Fruit fly (Drosophila melanogaster) whole organism, larva: Measurements from ENCODE around the gene CG14926.

Source experiments
- noc ChIP-seq: fragments of 200-800 bp; sonication (Bioruptor generic); optimal IDR thresholded peaks from 3 replicates; lab custom pipeline; 2019; ENCODE audit warnings: missing biosample characterization, mild to moderate bottlenecking, missing genetic modification characterization, moderate library complexity

CG14926 gene

dm6 chr2L:11343218-11343617, at the start of gene CG14926:
Gene CG14926 (minus strand): TSS chr2L:11343318.
- no peak for TF ChIP-seq noc

DNA sequence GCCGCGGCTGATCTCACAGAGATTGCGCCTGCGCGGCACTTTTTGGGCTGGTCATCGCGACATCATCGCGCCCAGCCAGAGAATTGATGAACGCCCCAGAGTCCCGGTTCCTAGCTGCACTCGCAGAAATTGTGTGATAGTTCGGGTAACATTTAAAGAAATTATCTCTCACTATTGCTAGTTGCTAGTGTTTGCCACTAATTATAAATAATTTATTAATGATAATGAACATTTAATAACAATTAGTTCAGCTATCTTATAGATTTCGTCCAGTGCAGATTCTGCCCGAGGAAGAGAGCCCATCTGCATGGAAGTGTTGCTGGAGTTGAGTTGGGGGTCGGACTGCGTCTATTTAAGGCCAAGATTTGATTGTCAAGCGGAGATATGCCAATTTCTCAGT, 44.6 kb upstream of the CG14926 start:
- TF ChIP-seq noc = no peak

DNA sequence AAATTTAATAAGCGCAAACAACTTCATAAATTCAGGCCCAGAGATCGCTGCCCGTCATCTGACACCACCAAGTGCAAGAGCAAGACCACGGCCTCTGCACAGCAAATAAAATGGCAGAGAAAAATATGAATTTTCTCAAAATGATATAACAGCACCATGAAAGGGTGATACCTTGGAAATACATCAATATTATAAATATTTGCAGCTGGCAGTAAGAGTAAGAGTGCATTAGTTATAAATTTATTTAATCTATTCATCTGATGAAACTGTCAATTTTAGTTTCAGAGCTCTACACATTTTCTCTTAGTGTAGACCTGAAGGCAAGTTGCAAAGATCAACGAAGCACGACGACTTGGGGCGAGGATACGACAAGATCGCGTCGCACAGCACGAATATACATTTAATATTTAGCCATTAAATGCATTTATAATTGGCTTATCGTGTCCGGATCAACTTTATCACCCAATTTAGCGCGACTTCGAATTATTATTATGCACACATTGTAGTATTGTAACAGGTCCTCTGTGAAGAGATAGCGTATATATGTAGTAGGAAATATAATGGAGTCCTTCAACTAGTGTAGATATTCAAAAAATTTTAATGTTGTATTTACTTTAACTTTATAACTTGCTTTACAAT, 43.4 kb upstream of the CG14926 start:
- TF ChIP-seq noc = no peak

- no peak for TF ChIP-seq noc
Observed at dm6 chr2L:11384747-11385146, 41.6 kb upstream of the CG14926 start.

DNA sequence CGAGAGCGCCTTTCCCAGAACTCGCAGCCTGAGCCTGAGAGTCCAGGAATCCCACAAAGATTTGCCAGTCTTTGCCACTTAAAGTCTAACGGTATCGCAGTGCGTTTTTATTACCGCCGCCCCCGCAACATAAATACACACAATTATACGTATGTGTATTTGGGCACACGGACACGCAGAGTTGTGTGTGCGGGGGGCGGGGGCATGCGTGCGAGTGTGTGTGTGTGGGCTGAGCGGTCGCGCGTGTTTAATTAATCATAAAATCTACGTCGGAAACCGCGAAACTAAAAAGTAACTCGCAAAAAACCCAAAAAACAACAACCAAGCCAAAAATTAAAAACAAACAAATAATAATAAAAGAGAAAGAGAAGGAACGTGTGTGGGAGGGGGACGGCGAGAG, 16.1 kb upstream of the CG14926 start:
- no peak for TF ChIP-seq noc

- no peak for TF ChIP-seq noc
Observed at dm6 chr2L:11358448-11359099, 15.5 kb upstream of the CG14926 start, which contains the start of gene salr. Gene salr (plus strand): TSS chr2L:11358873.

- no peak for TF ChIP-seq noc
Observed at dm6 chr2L:11356918-11357317, 13.8 kb upstream of the CG14926 start.

DNA sequence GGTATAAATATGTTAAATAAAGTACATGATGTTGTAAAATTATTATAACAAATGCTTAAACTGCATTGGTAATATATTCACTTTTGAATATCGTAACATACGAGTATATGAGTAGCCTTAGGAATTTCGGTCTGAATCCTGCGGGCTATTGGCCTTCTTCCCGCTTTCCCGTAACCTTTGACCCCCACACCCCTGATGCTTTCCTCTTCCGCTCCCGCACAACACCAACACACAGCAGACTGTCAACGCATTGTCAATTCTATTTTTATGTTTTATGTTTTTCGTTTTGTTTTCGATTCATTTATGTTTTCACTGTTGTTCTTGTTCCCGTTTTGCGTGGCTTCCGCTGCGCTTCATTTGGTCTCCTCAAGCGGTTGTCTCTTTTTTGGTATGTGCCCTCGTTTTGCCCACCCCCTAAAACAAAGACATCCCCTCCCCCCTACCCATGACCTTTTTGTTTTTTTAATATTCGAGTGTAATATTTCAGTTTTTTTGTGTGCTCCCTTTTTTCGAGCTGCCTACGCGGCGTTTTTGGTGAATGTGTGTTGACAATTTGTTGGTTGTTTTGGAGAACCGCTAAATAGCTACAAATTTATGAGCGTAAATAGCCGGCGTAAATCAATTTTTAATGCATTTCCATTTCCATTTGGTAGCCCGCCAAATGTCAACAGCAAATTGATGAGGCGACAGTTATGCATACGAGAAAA, 4.1 kb upstream of the CG14926 start:
- TF ChIP-seq noc = no peak

dm6 chr2L:11345069-11345468, 2.0 kb upstream of the CG14926 start:
- no peak for TF ChIP-seq noc

dm6 chr2L:11343935-11344334, 817 bp upstream of the CG14926 start:
- TF ChIP-seq noc = no peak

DNA sequence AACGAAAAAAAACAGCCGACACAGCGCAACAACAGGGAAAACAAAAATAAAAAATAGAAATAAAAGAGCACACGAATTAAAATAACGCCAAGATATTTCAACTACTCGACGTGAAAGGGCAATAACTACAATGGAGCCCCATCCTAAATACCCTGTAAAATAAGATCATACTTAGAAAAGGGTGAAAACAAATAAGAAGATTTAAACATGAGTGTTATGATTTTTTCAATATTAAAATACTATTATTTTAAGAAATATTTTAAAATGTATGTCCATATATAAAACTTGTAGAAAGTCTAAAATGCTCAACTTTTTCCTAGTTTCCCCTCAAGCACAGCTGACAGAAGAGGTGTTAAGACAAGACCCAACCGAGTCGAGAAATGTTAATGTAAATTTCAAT, 2.2 kb downstream of the CG14926 start:
- no peak for TF ChIP-seq noc

dm6 chr2L:11338219-11338618, 4.9 kb downstream of the CG14926 start:
- TF ChIP-seq noc = no peak

DNA sequence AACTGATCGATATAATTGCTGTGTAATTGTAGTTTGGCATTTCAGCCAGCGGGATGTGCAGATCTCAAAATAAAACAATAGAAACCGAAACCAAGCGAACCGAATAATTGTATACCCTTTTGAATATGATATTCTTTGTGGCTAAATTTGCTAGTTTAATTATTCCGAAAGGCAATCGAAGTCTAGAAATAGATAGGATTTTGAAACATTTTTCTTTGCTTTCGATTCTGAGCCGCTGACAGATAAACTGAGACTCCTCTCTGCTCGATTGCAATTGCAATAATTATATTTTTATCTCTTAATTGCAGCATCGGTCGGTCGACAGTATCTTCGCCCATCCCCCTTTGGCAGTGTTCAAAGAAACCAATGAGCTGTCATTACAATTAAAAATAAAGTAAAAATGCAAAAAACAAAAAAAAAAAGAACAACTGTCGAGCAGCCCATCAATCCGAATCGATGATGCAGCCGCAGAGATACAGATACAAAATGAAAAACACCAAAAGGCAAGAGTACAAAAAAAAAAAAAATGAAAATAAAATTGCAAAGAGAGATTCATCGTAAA, 10.1 kb downstream of the CG14926 start:
- no peak for TF ChIP-seq noc

dm6 chr2L:11331668-11332262, 11.4 kb downstream of the CG14926 start:
- TF ChIP-seq noc = peak; percentile 31

DNA sequence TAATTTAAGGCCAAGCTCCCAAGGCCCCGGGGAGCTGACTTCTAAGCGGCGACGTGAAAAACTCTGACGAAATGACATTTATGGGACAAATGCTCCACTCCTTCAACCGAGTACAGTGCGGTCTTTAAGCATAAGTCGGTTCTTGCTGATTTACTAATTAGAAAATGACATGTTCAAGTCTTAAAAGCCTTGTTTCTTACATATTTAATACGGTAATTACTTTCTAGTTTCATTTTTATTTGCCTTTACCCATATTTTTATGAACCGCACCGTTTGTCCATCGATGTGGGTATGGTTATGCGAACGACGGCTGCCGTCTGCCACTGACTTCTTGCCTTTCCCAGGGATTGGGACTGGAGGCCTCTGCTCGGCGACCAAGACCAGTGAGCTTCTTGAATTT, 14.8 kb downstream of the CG14926 start:
- TF ChIP-seq noc = no peak

DNA sequence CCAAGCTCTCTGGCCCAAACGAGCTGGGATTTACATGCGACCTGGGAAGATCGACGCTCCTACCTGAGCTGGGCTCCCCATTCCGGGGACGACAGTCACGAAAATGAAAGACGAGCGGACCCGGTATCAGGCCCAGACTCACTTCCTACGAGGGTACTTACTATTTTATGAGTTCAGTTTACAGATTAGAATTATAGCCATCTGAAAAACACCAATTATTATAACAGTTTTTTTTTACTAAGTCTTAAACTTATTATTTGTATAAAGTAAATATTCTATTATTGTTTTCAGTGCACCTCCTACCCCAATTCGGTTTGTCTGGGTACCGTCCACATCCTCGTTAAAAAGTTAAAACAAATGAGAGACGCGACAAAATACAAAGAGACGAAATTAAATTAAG, 16.7 kb downstream of the CG14926 start:
- no peak for TF ChIP-seq noc

DNA sequence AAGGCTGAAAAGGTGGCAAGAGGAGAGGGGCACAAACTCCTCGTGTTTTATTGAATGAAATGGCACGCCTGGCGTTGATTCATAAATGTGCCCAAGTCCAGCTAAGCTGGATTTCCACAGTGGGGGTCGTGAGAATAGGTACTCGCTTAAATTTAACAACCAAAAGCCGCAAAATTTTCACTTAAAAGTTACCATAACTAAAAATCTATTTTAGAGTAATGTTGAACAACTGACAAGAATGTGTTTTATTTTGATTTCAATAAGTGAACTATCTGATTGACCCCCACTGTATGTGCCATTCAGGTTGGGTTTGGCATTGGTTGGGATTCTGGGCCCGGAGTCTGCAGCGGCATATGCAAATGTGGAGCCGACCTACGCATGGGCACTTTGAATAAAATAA, 19.2 kb downstream of the CG14926 start:
- no peak for TF ChIP-seq noc
